Worm (Caenorhabditis elegans): Measurements from ENCODE around the gene B0391.14.

The B0391.14 gene

ce11 chrV:15553869-15554268, 45.8 kb downstream of the B0391.14 start (continued):
- TF ChIP-seq irx-1 (tag; optimal IDR thresholded peaks at IDR 0.05) (no peak), mdl-1 (tag; optimal IDR thresholded peaks at IDR 0.05) (peak in 1 of 2 experiments; percentile 12), lin-14 (GFP tag; optimal IDR thresholded peaks at IDR 0.05) (peak; percentile 23), C04F5.9 (tag; optimal IDR thresholded peaks at IDR 0.05) (no peak), grh-1 (GFP tag; IDR thresholded peaks at IDR 0.05) (no peak), lin-35 (GFP tag; optimal IDR thresholded peaks at IDR 0.05) (peak in 1 of 2 experiments; percentile 70), nhr-84 (tag; optimal IDR thresholded peaks at IDR 0.05) (no peak), elt-3 (tag; optimal IDR thresholded peaks at IDR 0.05) (no peak), jun-1 (tag; optimal IDR thresholded peaks at IDR 0.05) (no peak), skn-1 (tag; optimal IDR thresholded peaks at IDR 0.05) (peak; percentile 32), unc-98 (GFP tag; IDR thresholded peaks at IDR 0.05) (no peak), nhr-19 (GFP tag; conservative IDR thresholded peaks at IDR 0.05) (peak; percentile 45), efl-3 (GFP tag; optimal IDR thresholded peaks at IDR 0.05) (no peak), egl-27 (tag; optimal IDR thresholded peaks at IDR 0.05) (no peak)

- TF ChIP-seq ztf-4 (tag; optimal IDR thresholded peaks at IDR 0.05) (no peak), mab-9 (GFP tag; IDR thresholded peaks at IDR 0.05) (no peak), nhr-11 (tag; optimal IDR thresholded peaks at IDR 0.05) (no peak), swsn-7 (tag; optimal IDR thresholded peaks at IDR 0.05) (peak; percentile 51), snu-23 (GFP tag; optimal IDR thresholded peaks at IDR 0.05) (peak; percentile 67), lin-14 (GFP tag; optimal IDR thresholded peaks at IDR 0.05) (peak; percentile 40), xbp-1 (tag; optimal IDR thresholded peaks at IDR 0.05) (peak; percentile 27), jun-1 (tag; optimal IDR thresholded peaks at IDR 0.05) (no peak), sptf-1 (tag; optimal IDR thresholded peaks at IDR 0.05) (no peak), nhr-19 (GFP tag; conservative IDR thresholded peaks at IDR 0.05) (peak; percentile 67), pag-3 (tag; optimal IDR thresholded peaks at IDR 0.05; ENCODE audit: borderline replicate concordance, insufficient read depth) (no peak), elt-3 (tag; optimal IDR thresholded peaks at IDR 0.05) (peak in 1 of 6 experiments; percentile 30), aha-1 (tag; optimal IDR thresholded peaks at IDR 0.05) (no peak), mef-2 (tag; optimal IDR thresholded peaks at IDR 0.05) (no peak), ces-1 (GFP tag; optimal IDR thresholded peaks at IDR 0.05) (no peak), nhr-84 (tag; optimal IDR thresholded peaks at IDR 0.05) (no peak), nhr-85 (tag) (no peak), pqm-1 (tag; optimal IDR thresholded peaks at IDR 0.05) (no peak), hlh-17 (GFP tag; optimal IDR thresholded peaks at IDR 0.05; ENCODE audit: borderline replicate concordance) (no peak), hlh-4 (tag; optimal IDR thresholded peaks at IDR 0.05) (no peak), C04F5.9 (tag; optimal IDR thresholded peaks at IDR 0.05) (no peak), ceh-88 (GFP tag; IDR thresholded peaks at IDR 0.05) (no peak), unc-30 (tag; optimal IDR thresholded peaks at IDR 0.05) (no peak), grh-1 (GFP tag; IDR thresholded peaks at IDR 0.05) (no peak), snpc-4 (tag; optimal IDR thresholded peaks at IDR 0.05) (peak; percentile 7), egl-27 (tag; optimal IDR thresholded peaks at IDR 0.05) (no peak), sup-37 (GFP tag; optimal IDR thresholded peaks at IDR 0.05) (no peak), nhr-47 (tag; optimal IDR thresholded peaks at IDR 0.05) (peak; percentile 62), lsy-2 (tag; optimal IDR thresholded peaks at IDR 0.05) (peak; percentile 16 to 57), aly-2 (tag; optimal IDR thresholded peaks at IDR 0.05) (no peak), tbx-2 (tag; optimal IDR thresholded peaks at IDR 0.05) (peak; percentile 32), sox-4 (tag; optimal IDR thresholded peaks at IDR 0.05) (no peak), rnt-1 (tag; optimal IDR thresholded peaks at IDR 0.05) (peak; percentile 66), nhr-28 (tag; optimal IDR thresholded peaks at IDR 0.05) (no peak), pax-3 (tag; optimal IDR thresholded peaks at IDR 0.05) (no peak), alr-1 (tag; optimal IDR thresholded peaks at IDR 0.05; ENCODE audit: borderline replicate concordance) (no peak), fos-1 (tag; optimal IDR thresholded peaks at IDR 0.05) (no peak), lin-39 (tag; optimal IDR thresholded peaks at IDR 0.05) (no peak), lin-13 (GFP tag; optimal IDR thresholded peaks at IDR 0.05) (peak; percentile 20), irx-1 (tag; optimal IDR thresholded peaks at IDR 0.05) (peak; percentile 8), fkh-4 (tag; optimal IDR thresholded peaks at IDR 0.05; ENCODE audit: borderline replicate concordance) (no peak), ztf-11 (tag; optimal IDR thresholded peaks at IDR 0.05) (no peak), ets-5 (GFP tag; IDR thresholded peaks at IDR 0.05) (no peak), zip-4 (GFP tag; optimal IDR thresholded peaks at IDR 0.05) (no peak), dpl-1 (GFP tag; optimal IDR thresholded peaks at IDR 0.05) (peak in 2 of 3 experiments; percentile 5 to 37)
Measured at ce11 chrV:15551642-15552041, 48.0 kb downstream of the B0391.14 start.

Data from whole organism, L1 larva.